Fruit fly (Drosophila melanogaster) whole organism, embryonic: Measurements from ENCODE around the gene CG8300.
A peak's percentile ranks its signal among the peaks of the same experiment; 100 is the strongest.

Source experiments
- ATbp ChIP-seq: fragments of 200-800 bp; sonication (Bioruptor generic); optimal IDR thresholded peaks from 2 replicates; lab custom pipeline; 2017; ENCODE audit warnings: missing biosample characterization, mild to moderate bottlenecking, missing genetic modification characterization, missing genetic modification reagents
- Aef1 ChIP-seq: fragments of 200-800 bp; sonication (Bioruptor generic); IDR thresholded peaks from 3 replicates; pipeline ENCODE4 v1.3.6; 2022; ENCODE audit warnings: missing biosample characterization, missing genetic modification characterization
- BEAF-32 ChIP-seq: fragments of 200-800 bp; sonication (Bioruptor generic); optimal IDR thresholded peaks from 3 replicates; lab custom pipeline; 2017; ENCODE audit warnings: missing biosample characterization, missing genetic modification characterization, mild to moderate bottlenecking, moderate library complexity, missing genetic modification reagents
- CG11504 ChIP-seq: fragments of 200-800 bp; sonication (Bioruptor generic); optimal IDR thresholded peaks from 3 replicates; lab custom pipeline; 2019; ENCODE audit warnings: missing biosample characterization, mild to moderate bottlenecking, missing genetic modification characterization, moderate library complexity
- CG13287 ChIP-seq: fragments of 200-800 bp; sonication (Bioruptor generic); IDR thresholded peaks from 2 replicates; pipeline ENCODE4 v1.3.6; 2022; ENCODE audit warnings: missing biosample characterization, missing genetic modification characterization; ENCODE audit not compliant: partially characterized antibody
- CG13894 ChIP-seq: fragments of 200-800 bp; sonication (Bioruptor generic); optimal IDR thresholded peaks from 3 replicates; lab custom pipeline; 2018; ENCODE audit warnings: missing biosample characterization, mild to moderate bottlenecking, missing genetic modification characterization, moderate library complexity
- CG17328 ChIP-seq: fragments of 200-800 bp; sonication (Bioruptor generic); IDR thresholded peaks from 2 replicates; pipeline ENCODE4 v1.3.6; 2022; ENCODE audit warnings: missing biosample characterization, missing genetic modification characterization
- CG17829 ChIP-seq: fragments of 200-800 bp; optimal IDR thresholded peaks from 2 replicates; lab custom pipeline; 2019; ENCODE audit warnings: missing biosample characterization, mild to moderate bottlenecking, missing genetic modification characterization, moderate library complexity
- CG2678 ChIP-seq: fragments of 200-800 bp; sonication (Bioruptor generic); optimal IDR thresholded peaks from 3 replicates; lab custom pipeline; 2019; ENCODE audit warnings: missing biosample characterization, mild to moderate bottlenecking, missing genetic modification characterization, moderate library complexity
- CG32767 ChIP-seq: fragments of 200-800 bp; sonication (Bioruptor generic); IDR thresholded peaks from 2 replicates; pipeline ENCODE4 v1.3.6; 2022; ENCODE audit warnings: missing biosample characterization, missing genetic modification characterization
- CG34224 ChIP-seq: fragments of 200-800 bp; sonication (Bioruptor generic); IDR thresholded peaks from 3 replicates; pipeline ENCODE4 v1.3.6; 2022; ENCODE audit warnings: missing biosample characterization, missing genetic modification characterization; ENCODE audit not compliant: partially characterized antibody
- CG3995 ChIP-seq: fragments of 200-800 bp; sonication (Bioruptor generic); optimal IDR thresholded peaks from 3 replicates; lab custom pipeline; 2016; ENCODE audit warnings: missing biosample characterization, missing genetic modification characterization
- CG42726 ChIP-seq: fragments of 200-800 bp; sonication (Bioruptor generic); IDR thresholded peaks from 2 replicates; pipeline ENCODE4 v1.3.6; 2022; ENCODE audit warnings: missing biosample characterization, missing genetic modification characterization; ENCODE audit not compliant: partially characterized antibody
- CG4404 ChIP-seq: fragments of 200-800 bp; sonication (Bioruptor generic); IDR thresholded peaks from 2 replicates; pipeline ENCODE4 v1.3.6; 2022; ENCODE audit warnings: missing biosample characterization, missing genetic modification characterization
- CG4424 ChIP-seq: fragments of 200-800 bp; sonication (Bioruptor generic); optimal IDR thresholded peaks from 3 replicates; lab custom pipeline; 2016; ENCODE audit warnings: missing biosample characterization, missing genetic modification characterization
- CG6689 ChIP-seq: fragments of 200-800 bp; sonication (Bioruptor generic); IDR thresholded peaks from 2 replicates; pipeline ENCODE4 v1.3.6; 2022; ENCODE audit warnings: missing biosample characterization, missing genetic modification characterization
- CG7372 ChIP-seq: fragments of 200-800 bp; sonication (Bioruptor generic); IDR thresholded peaks from 2 replicates; pipeline ENCODE4 v1.3.6; 2022; ENCODE audit warnings: missing biosample characterization, missing genetic modification characterization
- CG7556 ChIP-seq: fragments of 200-800 bp; sonication (Bioruptor generic); optimal IDR thresholded peaks from 2 replicates; lab custom pipeline; 2017; ENCODE audit warnings: missing biosample characterization, mild to moderate bottlenecking, missing genetic modification characterization
- CG9609 ChIP-seq: fragments of 200-800 bp; sonication (Bioruptor generic); optimal IDR thresholded peaks from 3 replicates; lab custom pipeline; 2016; ENCODE audit warnings: missing biosample characterization, missing genetic modification characterization
- D19B ChIP-seq: fragments of 200-800 bp; sonication (Bioruptor generic); optimal IDR thresholded peaks from 2 replicates; lab custom pipeline; 2017; ENCODE audit warnings: missing biosample characterization, mild to moderate bottlenecking, missing genetic modification characterization
- Dll ChIP-seq: fragments of 200-800 bp; sonication (Bioruptor generic); IDR thresholded peaks from 4 replicates; pipeline ENCODE4 v1.3.6; 2022; ENCODE audit warnings: missing biosample characterization, missing genetic modification characterization; ENCODE audit not compliant: partially characterized antibody
- Doc3 ChIP-seq: fragments of 200-800 bp; sonication (Bioruptor generic); IDR thresholded peaks from 3 replicates; pipeline ENCODE4 v1.3.6; 2022; ENCODE audit warnings: missing biosample characterization, missing genetic modification characterization; ENCODE audit not compliant: partially characterized antibody
- Drgx ChIP-seq: fragments of 200-800 bp; sonication (Bioruptor generic); IDR thresholded peaks from 2 replicates; pipeline ENCODE4 v1.3.6; 2022; ENCODE audit warnings: missing biosample characterization, missing genetic modification characterization
- Ets65A ChIP-seq: fragments of 200-800 bp; sonication (Bioruptor generic); peaks from one replicate; lab custom pipeline; 2016; ENCODE audit warnings: missing biosample characterization, missing genetic modification characterization
- Lim3 ChIP-seq: fragments of 200-800 bp; sonication (Bioruptor generic); IDR thresholded peaks from 2 replicates; pipeline ENCODE4 v1.3.6; 2022; ENCODE audit warnings: missing biosample characterization, missing genetic modification characterization
- PHDP ChIP-seq: fragments of 200-800 bp; sonication (Bioruptor generic); optimal IDR thresholded peaks from 3 replicates; lab custom pipeline; 2018; ENCODE audit warnings: missing biosample characterization, mild to moderate bottlenecking, missing genetic modification characterization, moderate library complexity
- Ravus ChIP-seq: fragments of 200-800 bp; sonication (Bioruptor generic); IDR thresholded peaks from 2 replicates; pipeline ENCODE4 v1.3.6; 2022; ENCODE audit warnings: missing biosample characterization, missing genetic modification characterization
- Rx ChIP-seq: fragments of 200-800 bp; sonication (Bioruptor generic); IDR thresholded peaks from 2 replicates; pipeline ENCODE4 v1.3.6; 2022; ENCODE audit warnings: missing biosample characterization, missing genetic modification characterization
- Sox100B ChIP-seq: fragments of 200-800 bp; sonication (Bioruptor generic); optimal IDR thresholded peaks from 3 replicates; lab custom pipeline; 2018; ENCODE audit warnings: missing biosample characterization, mild to moderate bottlenecking, missing genetic modification characterization
- Ssrp ChIP-seq: fragments of 200-800 bp; sonication (Bioruptor generic); optimal IDR thresholded peaks from 2 replicates; lab custom pipeline; 2018; ENCODE audit warnings: missing biosample characterization, mild to moderate bottlenecking, missing genetic modification characterization, moderate library complexity
- Stat92E ChIP-seq, 3 experiments: fragments of >200 bp in 2 of 3; fragments of 200-800 bp in 1 of 3; sonication (Bioruptor generic) in 1 of 3; optimal IDR thresholded peaks; 2 replicates each; lab custom pipeline; 2017 to 2019; ENCODE audit warnings: missing biosample characterization in 3 of 3, missing genetic modification characterization in 3 of 3, mild to moderate bottlenecking in 1 of 3, moderate library complexity in 1 of 3
- abd-A ChIP-seq: fragments of 200-800 bp; sonication (Bioruptor generic); optimal IDR thresholded peaks from 3 replicates; lab custom pipeline; 2019; ENCODE audit warnings: missing biosample characterization, mild to moderate bottlenecking, missing genetic modification characterization, moderate library complexity
- aop ChIP-seq: fragments of 200-800 bp; sonication (Bioruptor generic); IDR thresholded peaks from 2 replicates; pipeline ENCODE4 v1.3.6; 2022; ENCODE audit warnings: missing biosample characterization, missing genetic modification characterization
- bab2 ChIP-seq: fragments of 200-800 bp; sonication (Bioruptor generic); optimal IDR thresholded peaks from 2 replicates; lab custom pipeline; 2016; ENCODE audit warnings: missing biosample characterization, missing genetic modification characterization
- chif ChIP-seq, 2 experiments: fragments of 200-800 bp; sonication (Bioruptor generic); optimal IDR thresholded peaks; 3 replicates each; lab custom pipeline; 2016; ENCODE audit warnings: missing biosample characterization in 2 of 2, missing genetic modification characterization in 2 of 2
- dan ChIP-seq: fragments of 200-800 bp; sonication (Bioruptor generic); IDR thresholded peaks from 2 replicates; pipeline ENCODE4 v1.3.6; 2022; ENCODE audit warnings: missing biosample characterization, missing genetic modification characterization
- dysf ChIP-seq: fragments of 200-800 bp; sonication (Bioruptor generic); IDR thresholded peaks from 3 replicates; pipeline ENCODE4 v1.3.6; 2022; ENCODE audit warnings: missing biosample characterization, missing genetic modification characterization
- emc ChIP-seq: fragments of 200-800 bp; sonication (Bioruptor generic); optimal IDR thresholded peaks from 2 replicates; lab custom pipeline; 2016; ENCODE audit warnings: missing biosample characterization, missing genetic modification characterization
- fd3F ChIP-seq: fragments of 200-800 bp; sonication (Bioruptor generic); optimal IDR thresholded peaks from 2 replicates; lab custom pipeline; 2018; ENCODE audit warnings: missing biosample characterization, mild to moderate bottlenecking, missing genetic modification characterization, moderate library complexity
- fd64A ChIP-seq: fragments of 200-800 bp; sonication (Bioruptor generic); optimal IDR thresholded peaks from 3 replicates; lab custom pipeline; 2018; ENCODE audit warnings: missing biosample characterization, mild to moderate bottlenecking, missing genetic modification characterization
- gce ChIP-seq: fragments of 200-800 bp; sonication (Bioruptor generic); IDR thresholded peaks from 3 replicates; pipeline ENCODE4 v1.3.6; 2022; ENCODE audit warnings: missing biosample characterization, missing genetic modification characterization
- grau ChIP-seq: fragments of 200-800 bp; optimal IDR thresholded peaks from 3 replicates; lab custom pipeline; 2019; ENCODE audit warnings: missing biosample characterization, mild to moderate bottlenecking, missing genetic modification characterization, moderate library complexity
- gro ChIP-seq: fragments of 200-800 bp; sonication (Bioruptor generic); optimal IDR thresholded peaks from 2 replicates; lab custom pipeline; 2016; ENCODE audit warnings: missing biosample characterization, missing genetic modification characterization
- ind ChIP-seq: fragments of 200-800 bp; sonication (Bioruptor generic); optimal IDR thresholded peaks from 3 replicates; lab custom pipeline; 2016; ENCODE audit warnings: missing biosample characterization, missing genetic modification characterization
- oc ChIP-seq: fragments of 200-800 bp; sonication (Bioruptor generic); optimal IDR thresholded peaks from 2 replicates; lab custom pipeline; 2018; ENCODE audit warnings: missing biosample characterization, mild to moderate bottlenecking, missing genetic modification characterization, moderate library complexity
- scrt ChIP-seq: fragments of 200-800 bp; sonication (Bioruptor generic); optimal IDR thresholded peaks from 2 replicates; lab custom pipeline; 2018; ENCODE audit warnings: missing biosample characterization, mild to moderate bottlenecking, missing genetic modification characterization, moderate library complexity
- ttk ChIP-seq: fragments of 200-800 bp; sonication (Bioruptor generic); IDR thresholded peaks from 2 replicates; pipeline ENCODE4 v2.1.2; 2022; ENCODE audit warnings: missing biosample characterization, missing genetic modification characterization
- tup ChIP-seq: fragments of 200-800 bp; sonication (Bioruptor generic); optimal IDR thresholded peaks from 2 replicates; lab custom pipeline; 2016; ENCODE audit warnings: missing biosample characterization, mild to moderate bottlenecking, missing genetic modification characterization, moderate library complexity
- tx ChIP-seq: fragments of 200-800 bp; sonication (Bioruptor generic); optimal IDR thresholded peaks from 2 replicates; lab custom pipeline; 2016; ENCODE audit warnings: missing biosample characterization, missing genetic modification characterization
- vfl ChIP-seq: fragments of 200-800 bp; sonication (Bioruptor generic); optimal IDR thresholded peaks from 2 replicates; lab custom pipeline; 2016; ENCODE audit warnings: missing biosample characterization, missing genetic modification characterization
- wdn ChIP-seq: fragments of 200-800 bp; sonication (Bioruptor generic); IDR thresholded peaks from 2 replicates; pipeline ENCODE4 v1.3.6; 2022; ENCODE audit warnings: missing biosample characterization, missing genetic modification characterization

The CG8300 gene

DNA sequence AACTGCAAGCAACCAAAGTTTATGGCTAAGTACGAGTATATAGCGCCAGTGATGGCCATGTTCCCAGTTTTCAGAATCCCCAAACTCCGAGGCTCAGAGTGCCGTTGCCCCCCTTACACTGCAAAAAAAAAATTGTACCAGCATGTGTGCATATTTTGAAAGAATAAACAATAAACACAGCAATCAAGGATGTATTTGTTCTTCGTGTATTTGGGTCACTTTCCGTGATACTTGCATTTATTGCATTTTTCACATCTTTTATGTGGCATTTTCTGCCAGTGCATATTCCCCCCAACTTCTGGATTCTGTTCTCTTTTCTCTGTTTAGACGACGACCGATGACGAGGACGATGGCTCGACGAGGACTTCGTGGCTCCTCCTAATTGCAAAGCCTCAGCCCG, 15.5 kb downstream of the CG8300 start (continued):
- TF ChIP-seq oc (tag; lab: Kevin White, UChicago) (no peak), CG9609 (peak; percentile 4), CG13287 (GFP tag; lab: Robert Waterston, UW) (no peak), CG7372 (GFP tag; lab: Robert Waterston, UW) (no peak), CG34224 (GFP tag; lab: Robert Waterston, UW) (no peak), dan (GFP tag; lab: Robert Waterston, UW) (no peak), D19B (GFP tag; lab: Kevin White, UChicago) (no peak), gce (no peak), CG3995 (GFP tag; lab: Kevin White, UChicago) (no peak), CG32767 (GFP tag; lab: Robert Waterston, UW) (no peak), Dll (GFP tag; lab: Robert Waterston, UW) (no peak), CG2678 (tag; lab: Kevin White, UChicago) (peak; percentile 50), chif (GFP tag; optimal IDR thresholded peaks at IDR 0.05; lab: Kevin White, UChicago) (no peak), Lim3 (no peak), Aef1 (GFP tag; lab: Robert Waterston, UW) (no peak), CG7556 (GFP tag; lab: Kevin White, UChicago) (peak; percentile 2), Drgx (GFP tag; lab: Robert Waterston, UW) (no peak), PHDP (tag; lab: Kevin White, UChicago) (no peak), CG17829 (tag; lab: Kevin White, UChicago) (no peak), CG4424 (peak; percentile 12), Ssrp (tag; lab: Kevin White, UChicago) (peak; percentile 4), abd-A (tag; lab: Kevin White, UChicago) (no peak), BEAF-32 (GFP tag; lab: Kevin White, UChicago) (no peak), tx (GFP tag; lab: Kevin White, UChicago) (no peak), tup (GFP tag; lab: Kevin White, UChicago) (no peak), Sox100B (no peak), CG17328 (GFP tag; lab: Robert Waterston, UW) (0 out of 2 replicates have a peak, but pooled peaks have one; percentile 23), scrt (GFP tag; lab: Kevin White, UChicago) (peak; percentile 9), ATbp (GFP tag; lab: Kevin White, UChicago) (no peak), CG13894 (tag; lab: Kevin White, UChicago) (peak; percentile 26), emc (GFP tag; lab: Kevin White, UChicago) (no peak), vfl (GFP tag; lab: Kevin White, UChicago) (no peak), fd3F (GFP tag; lab: Kevin White, UChicago) (no peak), Doc3 (GFP tag; lab: Robert Waterston, UW) (no peak), CG42726 (GFP tag; lab: Robert Waterston, UW) (no peak), ttk (0 out of 2 replicates have a peak, but pooled peaks have one; percentile 28), CG11504 (peak; percentile 35), Ravus (GFP tag; lab: Robert Waterston, UW) (no peak), wdn (GFP tag; lab: Robert Waterston, UW) (no peak), Stat92E (GFP tag; optimal IDR thresholded peaks at IDR 0.05; lab: Kevin White, UChicago) (no peak), gro (no peak), Rx (0 out of 2 replicates have a peak, but pooled peaks have one; percentile 18), aop (GFP tag; lab: Robert Waterston, UW) (no peak), bab2 (peak; percentile 18), grau (tag; lab: Kevin White, UChicago) (peak; percentile 13), fd64A (no peak), ind (GFP tag; lab: Kevin White, UChicago) (peak; percentile 0), Ets65A (peak; percentile 47), dysf (GFP tag; lab: Robert Waterston, UW) (0 out of 3 replicates have a peak, but pooled peaks have one; percentile 18), CG6689 (GFP tag; lab: Robert Waterston, UW) (0 out of 2 replicates have a peak, but pooled peaks have one; percentile 32), CG4404 (0 out of 2 replicates have a peak, but pooled peaks have one; percentile 28)
